Worm (Caenorhabditis elegans): ENCODE measurements around the gene dot-1.4.
A peak's percentile ranks its signal among the peaks of the same experiment; 100 is the strongest.

dot-1.4 gene

DNA sequence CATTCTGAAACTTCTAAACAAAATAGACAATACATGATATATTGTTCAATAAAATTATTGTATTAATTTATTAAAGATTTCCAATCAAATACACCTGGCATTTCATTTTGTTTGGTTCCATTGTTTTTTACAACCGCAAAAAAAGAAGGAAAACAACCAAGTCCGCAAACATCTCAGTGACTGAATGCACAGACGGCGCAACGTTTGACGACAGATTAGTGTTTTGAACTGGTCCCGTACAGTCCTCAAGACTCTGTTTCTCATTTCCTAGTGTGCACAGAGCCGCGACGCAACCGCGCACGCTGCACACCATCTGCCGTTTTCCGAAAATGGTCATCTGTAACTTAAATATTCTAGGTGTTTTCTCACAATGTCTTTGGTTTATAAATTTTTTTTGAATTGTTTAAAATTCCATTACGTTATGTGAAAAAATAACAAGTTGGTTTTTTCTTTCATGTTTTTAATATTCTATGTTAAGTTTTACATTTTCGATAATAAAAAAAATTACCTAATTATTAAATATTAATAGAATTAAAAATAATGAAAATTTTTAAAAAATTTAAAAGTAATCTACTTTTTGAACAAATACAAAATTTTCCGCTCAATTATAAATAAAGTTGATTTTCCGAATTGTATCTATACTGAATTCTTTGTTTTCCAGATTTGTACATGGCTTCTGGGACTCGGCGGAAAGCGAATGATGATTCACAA, 16.9 kb upstream of the dot-1.4 start, which contains the start of gene lsd-1:
Gene lsd-1 (plus strand): TSS at position 661 of the 711 bp plus-strand sequence.
- TF ChIP-seq dve-1 (tag; optimal IDR thresholded peaks at IDR 0.05; ENCODE audit: insufficient read depth) (peak; percentile 42), unc-62 (GFP tag; optimal IDR thresholded peaks at IDR 0.05 in 1 of 2) (peak in 1 of 2 experiments; percentile 76), unc-62 (tag; optimal IDR thresholded peaks at IDR 0.05) (no peak), mxl-2 (GFP tag; conservative IDR thresholded peaks at IDR 0.05) (no peak), hlh-30 (tag; optimal IDR thresholded peaks at IDR 0.05; ENCODE audit: insufficient read depth) (no peak), duxl-1 (tag; optimal IDR thresholded peaks at IDR 0.05; ENCODE audit: poor library complexity) (no peak), lim-7 (GFP tag; IDR thresholded peaks at IDR 0.05) (no peak), zfp-3 (GFP tag; conservative IDR thresholded peaks at IDR 0.05) (no peak), saeg-2 (GFP tag; IDR thresholded peaks at IDR 0.05) (no peak), rbr-2 (tag; optimal IDR thresholded peaks at IDR 0.05) (peak; percentile 28), daf-16 (GFP tag; optimal IDR thresholded peaks at IDR 0.05) (no peak), daf-16 (tag; optimal IDR thresholded peaks at IDR 0.05) (peak; percentile 39)

DNA sequence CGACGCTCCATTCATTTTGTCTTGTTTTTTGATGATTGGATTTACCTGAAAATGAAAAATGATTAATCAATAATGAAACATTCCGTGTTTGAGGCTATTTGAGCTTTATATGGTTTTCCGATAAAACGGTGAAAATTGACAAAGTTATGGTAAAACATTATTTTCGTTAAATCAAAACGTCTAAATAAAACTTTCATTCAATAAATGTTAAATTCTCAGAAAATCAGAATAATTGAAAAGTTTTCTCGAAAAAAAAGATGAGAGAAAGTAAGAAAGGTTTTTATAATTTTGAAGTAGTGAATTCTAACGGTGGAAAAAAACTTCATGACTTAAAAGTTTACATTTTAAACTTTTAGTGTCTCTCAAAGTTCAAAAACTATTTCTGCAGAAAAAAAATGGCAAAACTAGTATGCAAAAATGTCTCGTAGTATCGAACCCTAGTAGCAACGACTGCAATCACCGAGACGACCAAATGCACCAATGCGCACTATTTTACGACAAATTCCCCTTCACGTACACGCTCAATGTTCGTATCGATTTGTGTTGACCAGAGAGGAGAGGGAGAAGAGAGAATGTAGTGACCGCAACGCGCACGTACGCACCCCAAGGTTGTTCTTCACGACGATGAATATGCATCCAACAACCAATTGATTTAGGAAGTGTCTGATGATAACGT, 15.5 kb upstream of the dot-1.4 start, which contains the start of gene nfya-1:
Gene nfya-1 (minus strand): TSS at position 51 of the 676 bp plus-strand sequence.
- TF ChIP-seq Y48G9A.11 (GFP tag; IDR thresholded peaks at IDR 0.05) (no peak), zfp-3 (GFP tag; conservative IDR thresholded peaks at IDR 0.05) (no peak), mxl-3 (GFP tag; optimal IDR thresholded peaks at IDR 0.05) (peak; percentile 35), set-16 (GFP tag; IDR thresholded peaks at IDR 0.05) (no peak), F44E2.7 (GFP tag; IDR thresholded peaks at IDR 0.05) (no peak), nhr-11 (tag; optimal IDR thresholded peaks at IDR 0.05) (peak; percentile 13), egl-43 (GFP tag; IDR thresholded peaks at IDR 0.05) (no peak), dmd-6 (GFP tag; IDR thresholded peaks at IDR 0.05) (peak; percentile 31; the same call in 1 of the 2 replicates), Y5F2A.4 (GFP tag; optimal IDR thresholded peaks at IDR 0.05) (no peak), lsy-2 (tag; optimal IDR thresholded peaks at IDR 0.05) (no peak), mdl-1 (tag; optimal IDR thresholded peaks at IDR 0.05) (peak in 1 of 2 experiments; percentile 70), ceh-62 (tag; optimal IDR thresholded peaks at IDR 0.05) (no peak), snpc-4 (tag; optimal IDR thresholded peaks at IDR 0.05) (no peak), lir-3 (tag; optimal IDR thresholded peaks at IDR 0.05) (no peak), ZK546.5 (tag; optimal IDR thresholded peaks at IDR 0.05) (no peak), php-3 (GFP tag; IDR thresholded peaks at IDR 0.05) (no peak), jun-1 (tag; optimal IDR thresholded peaks at IDR 0.05) (no peak), tra-1 (GFP tag; IDR thresholded peaks at IDR 0.05) (no peak), ctbp-1 (GFP tag; IDR thresholded peaks at IDR 0.05) (no peak), ztf-7 (tag; optimal IDR thresholded peaks at IDR 0.05) (no peak), spr-3 (GFP tag; optimal IDR thresholded peaks at IDR 0.05) (no peak), fos-1 (tag; optimal IDR thresholded peaks at IDR 0.05) (no peak), nhr-42 (GFP tag; IDR thresholded peaks at IDR 0.05) (no peak), ceh-82 (tag; optimal IDR thresholded peaks at IDR 0.05) (no peak), attf-4 (tag; optimal IDR thresholded peaks at IDR 0.05) (no peak), ceh-28 (tag; optimal IDR thresholded peaks at IDR 0.05) (peak; percentile 62), mdt-29 (GFP tag; IDR thresholded peaks at IDR 0.05) (no peak), ceh-20 (GFP tag; IDR thresholded peaks at IDR 0.05) (no peak), ceh-32 (tag; optimal IDR thresholded peaks at IDR 0.05; ENCODE audit: poor library complexity) (no peak), fkh-10 (GFP tag; optimal IDR thresholded peaks at IDR 0.05) (no peak), nhr-111 (GFP tag; optimal IDR thresholded peaks at IDR 0.05) (no peak), F49E8.2 (tag; optimal IDR thresholded peaks at IDR 0.05; ENCODE audit: borderline replicate concordance) (no peak), lim-7 (GFP tag; IDR thresholded peaks at IDR 0.05) (no peak), nhr-10 (tag; optimal IDR thresholded peaks at IDR 0.05) (no peak), nhr-25 (tag; optimal IDR thresholded peaks at IDR 0.05; ENCODE audit: borderline replicate concordance, insufficient read depth) (peak; percentile 71), gei-8 (GFP tag; optimal IDR thresholded peaks at IDR 0.05) (no peak), F26F4.8 (GFP tag; conservative IDR thresholded peaks at IDR 0.05) (no peak), ces-1 (GFP tag; optimal IDR thresholded peaks at IDR 0.05) (no peak)
